Worm (Caenorhabditis elegans) whole organism, L2 larva: ENCODE measurements around the gene adh-5.

Source experiments
- aly-2 ChIP-seq: fragments of 150-350 bp; optimal IDR thresholded peaks from 2 replicates; lab custom pipeline; 2014; ENCODE audit warnings: missing biosample characterization, missing genetic modification characterization
- nhr-11 ChIP-seq: fragments of 150-350 bp; optimal IDR thresholded peaks from 2 replicates; lab custom pipeline; 2014; ENCODE audit warnings: missing biosample characterization, missing genetic modification characterization
- nhr-23 ChIP-seq: fragments of 150-350 bp; optimal IDR thresholded peaks from 2 replicates; lab custom pipeline; 2014; ENCODE audit warnings: missing biosample characterization, missing genetic modification reagents, missing genetic modification characterization
- nhr-237 ChIP-seq: fragments of 150-350 bp; optimal IDR thresholded peaks from 2 replicates; lab custom pipeline; 2014; ENCODE audit warnings: missing biosample characterization, missing genetic modification characterization
- snpc-4 ChIP-seq: fragments of 150-350 bp; optimal IDR thresholded peaks from 2 replicates; lab custom pipeline; 2014; ENCODE audit warnings: missing biosample characterization, missing genetic modification characterization
- unc-39 ChIP-seq: fragments of 150-350 bp; optimal IDR thresholded peaks from 2 replicates; lab custom pipeline; 2014; ENCODE audit warnings: missing biosample characterization, missing genetic modification characterization

- TF ChIP-seq nhr-237 (tag; lab: Kevin White, UChicago) (no peak), aly-2 (tag; lab: Kevin White, UChicago) (no peak), unc-39 (tag; lab: Kevin White, UChicago) (no peak), nhr-11 (tag; lab: Kevin White, UChicago) (no peak), nhr-23 (tag; lab: Kevin White, UChicago) (no peak), snpc-4 (no peak)
Observed at ce11 chrV:903460-903859, 8.1 kb upstream of the adh-5 start, which contains the start of gene fmo-5.
